Worm (Caenorhabditis elegans) whole organism, late embryonic: ENCODE measurements around the gene klp-11.

ENCODE experiments used
- C08G9.2 ChIP-seq: sonication (generic microtip); optimal IDR thresholded peaks from 2 replicates; lab custom pipeline; 2016; ENCODE audit warnings: mild to moderate bottlenecking, missing genetic modification characterization, moderate library complexity, missing compliant biosample characterization
- F13H6.1 ChIP-seq: sonication (generic microtip); optimal IDR thresholded peaks from 2 replicates; lab custom pipeline; 2016; ENCODE audit warnings: missing genetic modification characterization, missing compliant biosample characterization
- K02D7.2 ChIP-seq: sonication (generic microtip); optimal IDR thresholded peaks from 2 replicates; lab custom pipeline; 2017; ENCODE audit warnings: mild to moderate bottlenecking, missing genetic modification characterization, missing compliant biosample characterization
- K09A11.1 ChIP-seq: sonication (generic microtip); optimal IDR thresholded peaks from 2 replicates; lab custom pipeline; 2017; ENCODE audit warnings: antibody characterized with exemption, mild to moderate bottlenecking, missing genetic modification characterization, missing compliant biosample characterization; ENCODE audit not compliant: insufficient read depth
- ahr-1 ChIP-seq: sonication (generic microtip); optimal IDR thresholded peaks from 2 replicates; lab custom pipeline; 2016; ENCODE audit warnings: missing genetic modification characterization, missing compliant biosample characterization
- ama-1 ChIP-seq: fragments of 150-350 bp; optimal IDR thresholded peaks from 2 replicates; lab custom pipeline; 2014
- ceh-18 ChIP-seq: sonication (generic microtip); optimal IDR thresholded peaks from 2 replicates; lab custom pipeline; 2016; ENCODE audit warnings: missing genetic modification characterization, missing compliant biosample characterization
- ceh-2 ChIP-seq: sonication (generic microtip); optimal IDR thresholded peaks from 2 replicates; lab custom pipeline; 2016; ENCODE audit warnings: missing genotype, missing genetic modification characterization, missing compliant biosample characterization
- ceh-22 ChIP-seq: sonication (generic microtip); optimal IDR thresholded peaks from 2 replicates; lab custom pipeline; 2017; ENCODE audit warnings: missing biosample characterization, missing genetic modification characterization
- ceh-24 ChIP-seq: sonication (generic microtip); optimal IDR thresholded peaks from 2 replicates; lab custom pipeline; 2016; ENCODE audit warnings: mild to moderate bottlenecking, missing genetic modification characterization, missing compliant biosample characterization
- ceh-31 ChIP-seq: sonication (generic microtip); optimal IDR thresholded peaks from 2 replicates; lab custom pipeline; 2016; ENCODE audit warnings: missing genetic modification characterization, missing compliant biosample characterization
- ceh-48 ChIP-seq: sonication (generic microtip); optimal IDR thresholded peaks from 2 replicates; lab custom pipeline; 2016; ENCODE audit warnings: missing genetic modification characterization, inconsistent platforms, missing compliant biosample characterization
- ceh-9 ChIP-seq: sonication (generic microtip); optimal IDR thresholded peaks from 2 replicates; lab custom pipeline; 2016; ENCODE audit warnings: mild to moderate bottlenecking, missing genetic modification characterization, inconsistent platforms, missing compliant biosample characterization
- dmd-4 ChIP-seq: sonication (generic microtip); optimal IDR thresholded peaks from 2 replicates; lab custom pipeline; 2016; ENCODE audit warnings: borderline replicate concordance, missing genetic modification characterization, missing compliant biosample characterization
- elt-4 ChIP-seq: sonication (generic microtip); optimal IDR thresholded peaks from 2 replicates; lab custom pipeline; 2016; ENCODE audit warnings: missing genetic modification characterization, missing compliant biosample characterization
- ets-4 ChIP-seq: sonication (generic microtip); optimal IDR thresholded peaks from 2 replicates; lab custom pipeline; 2016; ENCODE audit warnings: missing genetic modification characterization, missing compliant biosample characterization
- fax-1 ChIP-seq: sonication (generic microtip); optimal IDR thresholded peaks from 2 replicates; lab custom pipeline; 2016; ENCODE audit warnings: missing genotype, missing genetic modification characterization, missing compliant biosample characterization
- fkh-10 ChIP-seq: fragments of 150-350 bp; optimal IDR thresholded peaks from 2 replicates; lab custom pipeline; 2014; ENCODE audit warnings: missing biosample characterization, missing genetic modification reagents, missing genetic modification characterization
- fkh-6 ChIP-seq: sonication (generic microtip); optimal IDR thresholded peaks from 2 replicates; lab custom pipeline; 2016; ENCODE audit warnings: missing genetic modification characterization, missing compliant biosample characterization
- gmeb-2 ChIP-seq: sonication (generic microtip); optimal IDR thresholded peaks from 2 replicates; lab custom pipeline; 2016; ENCODE audit warnings: missing genetic modification characterization, inconsistent platforms, missing compliant biosample characterization
- hlh-30 ChIP-seq: sonication (generic microtip); optimal IDR thresholded peaks from 2 replicates; lab custom pipeline; 2017; ENCODE audit warnings: antibody characterized with exemption, missing genetic modification characterization, missing compliant biosample characterization; ENCODE audit not compliant: insufficient read depth
- hlh-8 ChIP-seq: sonication (generic microtip); optimal IDR thresholded peaks from 2 replicates; lab custom pipeline; 2016; ENCODE audit warnings: missing genotype, missing genetic modification characterization, missing compliant biosample characterization
- lin-11 ChIP-seq: fragments of 200-800 bp; sonication (Bioruptor generic); optimal IDR thresholded peaks from 2 replicates; lab custom pipeline; 2018; ENCODE audit warnings: mild to moderate bottlenecking, missing genetic modification characterization, missing compliant biosample characterization
- madf-2 ChIP-seq: sonication (generic microtip); optimal IDR thresholded peaks from 2 replicates; lab custom pipeline; 2017; ENCODE audit warnings: missing genetic modification characterization, missing compliant biosample characterization
- nfya-1 ChIP-seq: sonication (generic microtip); optimal IDR thresholded peaks from 2 replicates; lab custom pipeline; 2017; ENCODE audit warnings: missing genetic modification characterization, mild to moderate bottlenecking, missing compliant biosample characterization, antibody characterized with exemption, moderate library complexity
- npax-4 ChIP-seq: sonication (generic microtip); optimal IDR thresholded peaks from 2 replicates; lab custom pipeline; 2016; ENCODE audit warnings: missing genetic modification characterization, missing compliant biosample characterization
- pat-9 ChIP-seq: fragments of 200-800 bp; sonication (Bioruptor generic); optimal IDR thresholded peaks from 2 replicates; lab custom pipeline; 2018; ENCODE audit warnings: mild to moderate bottlenecking, missing genetic modification characterization, moderate library complexity, missing compliant biosample characterization
- pax-1 ChIP-seq: fragments of 150-350 bp; optimal IDR thresholded peaks from 2 replicates; lab custom pipeline; 2014; ENCODE audit warnings: missing biosample characterization, missing genetic modification characterization
- pha-2 ChIP-seq: sonication (generic microtip); optimal IDR thresholded peaks from 2 replicates; lab custom pipeline; 2017; ENCODE audit warnings: mild to moderate bottlenecking, missing genetic modification characterization, missing compliant biosample characterization
- pha-4 ChIP-seq: fragments of 150-350 bp; optimal IDR thresholded peaks from 2 replicates; lab custom pipeline; 2018; ENCODE audit warnings: missing biosample characterization, missing genetic modification reagents, missing genetic modification characterization
- pqm-1 ChIP-seq: sonication (generic microtip); optimal IDR thresholded peaks from 2 replicates; lab custom pipeline; 2016; ENCODE audit warnings: missing genetic modification characterization, missing compliant biosample characterization
- ref-2 ChIP-seq: sonication (generic microtip); optimal IDR thresholded peaks from 2 replicates; lab custom pipeline; 2016; ENCODE audit warnings: missing genetic modification characterization, missing compliant biosample characterization
- sdc-2 ChIP-seq: sonication (generic microtip); optimal IDR thresholded peaks from 2 replicates; lab custom pipeline; 2016; ENCODE audit warnings: missing genotype, missing genetic modification characterization, missing compliant biosample characterization
- sox-2 ChIP-seq: fragments of 200-800 bp; sonication (Bioruptor generic); IDR thresholded peaks from 2 replicates; pipeline ENCODE4 v1.3.6; 2022; ENCODE audit warnings: missing genetic modification reagents, missing genetic modification characterization, missing compliant biosample characterization
- tbx-2 ChIP-seq: sonication (generic microtip); optimal IDR thresholded peaks from 2 replicates; lab custom pipeline; 2016; ENCODE audit warnings: missing genetic modification characterization, missing compliant biosample characterization
- ttx-3 ChIP-seq: sonication (generic microtip); optimal IDR thresholded peaks from 2 replicates; lab custom pipeline; 2016; ENCODE audit warnings: missing genetic modification reagents, missing genetic modification characterization, missing compliant biosample characterization
- unc-3 ChIP-seq, 2 experiments: fragments of 200-800 bp in 1 of 2; sonication (Bioruptor generic) in 1 of 2; sonication (generic microtip) in 1 of 2; conservative IDR thresholded peaks in 1 of 2; optimal IDR thresholded peaks in 1 of 2; 2 replicates each; pipeline versions ENCODE4 v1.3.6 to Lab custom; 2016 to 2022; ENCODE audit warnings: missing compliant biosample characterization in 2 of 2, missing genetic modification characterization in 2 of 2, missing genetic modification reagents in 1 of 2
- unc-42 ChIP-seq: sonication (generic microtip); optimal IDR thresholded peaks from 2 replicates; lab custom pipeline; 2016; ENCODE audit warnings: missing genotype, missing genetic modification characterization, missing compliant biosample characterization
- unc-55 ChIP-seq: sonication (generic microtip); optimal IDR thresholded peaks from 2 replicates; lab custom pipeline; 2017; ENCODE audit warnings: missing biosample characterization, missing genetic modification reagents, missing genetic modification characterization
- unc-86 ChIP-seq: sonication (generic microtip); optimal IDR thresholded peaks from 2 replicates; lab custom pipeline; 2016; ENCODE audit warnings: missing genetic modification characterization, missing compliant biosample characterization
- zip-5 ChIP-seq: sonication (generic microtip); optimal IDR thresholded peaks from 2 replicates; lab custom pipeline; 2016; ENCODE audit warnings: missing genetic modification characterization, missing compliant biosample characterization
- ztf-16 ChIP-seq: sonication (generic microtip); optimal IDR thresholded peaks from 2 replicates; lab custom pipeline; 2017; ENCODE audit warnings: missing genetic modification characterization, missing compliant biosample characterization

The klp-11 gene

ce11 chrIV:8748967-8749366, 12.9 kb downstream of the klp-11 start:
- TF ChIP-seq tbx-2 (tag; lab: Kevin White, UChicago), result no peak
- no peak for TF ChIP-seq lin-11 (tag; lab: Kevin White, UChicago)
- TF ChIP-seq fax-1 (tag; lab: Kevin White, UChicago), result no peak
- TF ChIP-seq nfya-1 (tag; lab: Kevin White, UChicago), result peak; percentile 73
- no peak for TF ChIP-seq pqm-1 (tag; lab: Kevin White, UChicago)
- TF ChIP-seq, all 69 proteins: peak for 1

ce11 chrIV:8745591-8746302, 16.1 kb downstream of the klp-11 start, which contains the start of the genes F20C5.7 and parg-1:
F20C5.7 (minus strand) TSS chrIV:8745691.
parg-1 (plus strand) TSS chrIV:8746252.
- TF ChIP-seq gmeb-2 (tag; lab: Kevin White, UChicago) (no peak), hlh-8 (tag; lab: Kevin White, UChicago) (no peak), ref-2 (no peak), F13H6.1 (tag; lab: Kevin White, UChicago) (no peak), ztf-16 (tag; lab: Kevin White, UChicago) (no peak), C08G9.2 (tag; lab: Kevin White, UChicago) (no peak), K09A11.1 (tag; lab: Kevin White, UChicago) (no peak), npax-4 (tag; lab: Kevin White, UChicago) (no peak), ceh-22 (tag; lab: Kevin White, UChicago) (no peak), hlh-30 (tag; lab: Kevin White, UChicago) (no peak), pha-4 (tag; lab: Kevin White, UChicago) (no peak), ceh-24 (tag; lab: Kevin White, UChicago) (no peak), unc-3 (GFP tag; conservative IDR thresholded peaks at IDR 0.05; lab: Robert Waterston, UW) (no peak), unc-3 (tag; optimal IDR thresholded peaks at IDR 0.05; lab: Kevin White, UChicago) (no peak), sdc-2 (tag; lab: Kevin White, UChicago) (no peak), unc-55 (no peak), unc-86 (tag; lab: Kevin White, UChicago) (no peak), ahr-1 (no peak), ttx-3 (tag; lab: Kevin White, UChicago) (no peak), ama-1 (lab: Kevin White, UChicago) (no peak), unc-42 (tag; lab: Kevin White, UChicago) (no peak)

- TF ChIP-seq fkh-10 (GFP tag; lab: Kevin White, UChicago) (no peak), ceh-24 (tag; lab: Kevin White, UChicago) (no peak), unc-55 (no peak), pat-9 (tag; lab: Kevin White, UChicago) (no peak), dmd-4 (no peak), pax-1 (tag; lab: Kevin White, UChicago) (no peak), ceh-2 (tag; lab: Kevin White, UChicago) (no peak), gmeb-2 (tag; lab: Kevin White, UChicago) (no peak), nfya-1 (tag; lab: Kevin White, UChicago) (peak; percentile 46), unc-42 (tag; lab: Kevin White, UChicago) (peak; percentile 6), pha-2 (tag; lab: Kevin White, UChicago) (no peak), hlh-8 (tag; lab: Kevin White, UChicago) (no peak), ceh-9 (tag; lab: Kevin White, UChicago) (no peak), madf-2 (no peak), ceh-31 (tag; lab: Kevin White, UChicago) (no peak), K02D7.2 (tag; lab: Kevin White, UChicago) (no peak), sdc-2 (tag; lab: Kevin White, UChicago) (no peak), fkh-6 (tag; lab: Kevin White, UChicago) (no peak), elt-4 (tag; lab: Kevin White, UChicago) (no peak), zip-5 (tag; lab: Kevin White, UChicago) (no peak), ceh-22 (tag; lab: Kevin White, UChicago) (no peak), ceh-48 (no peak), ceh-18 (tag; lab: Kevin White, UChicago) (no peak), ets-4 (tag; lab: Kevin White, UChicago) (peak; percentile 6), ref-2 (no peak), hlh-30 (tag; lab: Kevin White, UChicago) (peak; percentile 38), unc-3 (GFP tag; conservative IDR thresholded peaks at IDR 0.05; lab: Robert Waterston, UW) (no peak), unc-3 (tag; optimal IDR thresholded peaks at IDR 0.05; lab: Kevin White, UChicago) (no peak), lin-11 (tag; lab: Kevin White, UChicago) (no peak), C08G9.2 (tag; lab: Kevin White, UChicago) (no peak), K09A11.1 (tag; lab: Kevin White, UChicago) (no peak), sox-2 (GFP tag; lab: Robert Waterston, UW) (no peak)
- TF ChIP-seq, all 69 proteins: peak for 4
Observed at ce11 chrIV:8743654-8744332, 18.1 kb downstream of the klp-11 start, which contains the start of gene F21D5.7. F21D5.7 (minus strand) TSS chrIV:8743704.
